Fruit fly (Drosophila melanogaster): ENCODE results near the gene 825-Oak.
A peak's percentile ranks its signal among the peaks of the same experiment; 100 is the strongest.
"Not testable (repeated sequence)": the region's sequence is repeated elsewhere in the genome, so short reads cannot be mapped to it uniquely, and the experiment has no call there.

825-Oak gene

dm6 chr3L:19481209-19481608 lies 9.2 kb upstream of the 825-Oak start:
- no peak for TF ChIP-seq HLH106 (tag; optimal IDR thresholded peaks at IDR 0.05)
- no peak for TF ChIP-seq CrebA (GFP tag; optimal IDR thresholded peaks at IDR 0.05; ENCODE audit: borderline replicate concordance)
- no peak for TF ChIP-seq Rel (GFP tag; optimal IDR thresholded peaks at IDR 0.05)
- TF ChIP-seq Rel (tag; optimal IDR thresholded peaks at IDR 0.05), result peak; percentile 62
- peak; percentile 53 for TF ChIP-seq jim (GFP tag; optimal IDR thresholded peaks at IDR 0.05)

DNA sequence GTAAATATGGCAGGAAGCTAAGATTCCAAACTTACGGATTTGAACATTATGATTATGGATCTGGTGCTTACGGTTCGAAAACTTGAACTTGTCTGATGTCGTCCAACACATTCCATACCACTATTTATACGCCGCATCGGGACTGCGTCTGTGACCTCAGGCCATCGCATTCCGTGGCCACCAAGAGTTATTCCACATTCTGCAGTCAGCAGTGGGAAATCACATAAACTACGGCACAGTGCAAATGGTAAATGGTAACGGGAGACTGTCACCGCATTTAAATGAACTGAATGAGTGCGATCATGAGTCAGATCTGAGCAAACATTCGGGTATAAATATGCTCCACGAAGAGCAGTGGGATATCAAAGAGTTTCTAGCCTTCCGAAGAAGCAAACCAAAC lies 3.5 kb upstream of the 825-Oak start, which contains the start of the genes CG18294 and CG32213:
CG18294 (minus strand) TSS at position 101 of the 400 bp plus-strand sequence.
CG32213 (plus strand) TSS at position 362 of the 400 bp plus-strand sequence.
- TF ChIP-seq dmrt93B, sv, Abd-B (GFP tag; optimal IDR thresholded peaks at IDR 0.05): not testable (repeated sequence)

DNA sequence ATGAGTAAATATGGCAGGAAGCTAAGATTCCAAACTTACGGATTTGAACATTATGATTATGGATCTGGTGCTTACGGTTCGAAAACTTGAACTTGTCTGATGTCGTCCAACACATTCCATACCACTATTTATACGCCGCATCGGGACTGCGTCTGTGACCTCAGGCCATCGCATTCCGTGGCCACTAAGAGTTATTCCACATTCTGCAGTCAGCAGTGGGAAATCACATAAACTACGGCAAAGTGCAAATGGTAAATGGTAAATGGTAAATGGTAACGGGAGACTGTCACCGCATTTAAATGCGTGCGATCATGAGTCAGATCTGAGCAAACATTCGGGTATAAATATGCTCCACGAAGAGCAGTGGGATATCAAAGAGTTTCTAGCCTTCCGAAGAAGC lies 5.0 kb downstream of the 825-Oak start, which contains the start of the genes CG14096 and CG32214:
CG14096 (minus strand) TSS at position 101 of the 400 bp plus-strand sequence.
CG32214 (plus strand) TSS at position 368 of the 400 bp plus-strand sequence.
- not testable (repeated sequence) for TF ChIP-seq Myc (optimal IDR thresholded peaks at IDR 0.05); brk (GFP tag; optimal IDR thresholded peaks at IDR 0.05); Sp1 (GFP tag; optimal IDR thresholded peaks at IDR 0.05)

- TF ChIP-seq woc (GFP tag; optimal IDR thresholded peaks at IDR 0.05) (no peak), Vsx2 (GFP tag; optimal IDR thresholded peaks at IDR 0.05; ENCODE audit: partially characterized antibody) (no peak), GATAd (GFP tag; optimal IDR thresholded peaks at IDR 0.05) (no peak), CG32264 (GFP tag; optimal IDR thresholded peaks at IDR 0.05) (no peak), pan (optimal IDR thresholded peaks at IDR 0.05) (no peak), OdsH (GFP tag; optimal IDR thresholded peaks at IDR 0.05) (no peak), Hnf4 (GFP tag; optimal IDR thresholded peaks at IDR 0.05) (no peak)
These were observed 7.4 kb downstream of the 825-Oak start, which contains the start of gene CG14095 for dm6 chr3L:19464659-19465058. Gene CG14095 (minus strand): TSS chr3L:19464759.

dm6 chr3L:19446394-19447349 lies 25.4 kb downstream of the 825-Oak start, which contains the start of the genes CG33062 and Chd3:
Gene CG33062 (minus strand): TSS chr3L:19446444.
Gene Chd3 (plus strand): TSS chr3L:19447173.
- TF ChIP-seq N (GFP tag; optimal IDR thresholded peaks at IDR 0.05), result peak; percentile 26
- no peak for TF ChIP-seq sv (GFP tag; optimal IDR thresholded peaks at IDR 0.05)
- no peak for TF ChIP-seq Jra (GFP tag; optimal IDR thresholded peaks at IDR 0.05)
- TF ChIP-seq CG32264 (GFP tag; optimal IDR thresholded peaks at IDR 0.05), result no peak
- TF ChIP-seq Hr83 (GFP tag; optimal IDR thresholded peaks at IDR 0.05; ENCODE audit: poor library complexity, severe bottlenecking), result no peak
- TF ChIP-seq HLH106 (tag; optimal IDR thresholded peaks at IDR 0.05), result peak; percentile 9
- no peak for TF ChIP-seq CrebA (GFP tag; optimal IDR thresholded peaks at IDR 0.05; ENCODE audit: borderline replicate concordance)
- TF ChIP-seq Vsx2 (GFP tag; optimal IDR thresholded peaks at IDR 0.05; ENCODE audit: partially characterized antibody), result no peak
- TF ChIP-seq dmrt93B (GFP tag; optimal IDR thresholded peaks at IDR 0.05), result peak; percentile 21

dm6 chr3L:19444092-19444491 lies 27.9 kb downstream of the 825-Oak start:
- TF ChIP-seq sage (GFP tag; optimal IDR thresholded peaks at IDR 0.05) (no peak), dmrt93B (GFP tag; optimal IDR thresholded peaks at IDR 0.05) (no peak), Dfd (GFP tag; optimal IDR thresholded peaks at IDR 0.05) (no peak), Vsx2 (GFP tag; optimal IDR thresholded peaks at IDR 0.05; ENCODE audit: partially characterized antibody) (no peak), woc (GFP tag; optimal IDR thresholded peaks at IDR 0.05) (no peak), CG32264 (GFP tag; optimal IDR thresholded peaks at IDR 0.05) (no peak), ey (GFP tag; optimal IDR thresholded peaks at IDR 0.05) (peak; percentile 28), dsf (GFP tag; optimal IDR thresholded peaks at IDR 0.05; ENCODE audit: borderline replicate concordance) (no peak), Dif (GFP tag; optimal IDR thresholded peaks at IDR 0.05; ENCODE audit: partially characterized antibody) (no peak), N (GFP tag; optimal IDR thresholded peaks at IDR 0.05) (no peak), Hr83 (GFP tag; optimal IDR thresholded peaks at IDR 0.05; ENCODE audit: poor library complexity, severe bottlenecking) (no peak), psq (GFP tag; optimal IDR thresholded peaks at IDR 0.05) (no peak), brk (GFP tag; optimal IDR thresholded peaks at IDR 0.05) (no peak), Rel (GFP tag; optimal IDR thresholded peaks at IDR 0.05) (no peak), Rel (tag; optimal IDR thresholded peaks at IDR 0.05) (no peak), br (GFP tag; optimal IDR thresholded peaks at IDR 0.05) (peak; percentile 36), tai (GFP tag; optimal IDR thresholded peaks at IDR 0.05) (no peak), CG9705 (GFP tag; optimal IDR thresholded peaks at IDR 0.05) (no peak), pan (optimal IDR thresholded peaks at IDR 0.05) (no peak), dl (GFP tag; optimal IDR thresholded peaks at IDR 0.05; ENCODE audit: insufficient read depth in 1 of 2, partially characterized antibody in 2 of 2) (no peak), HLH106 (tag; optimal IDR thresholded peaks at IDR 0.05) (peak; percentile 20), GATAd (GFP tag; optimal IDR thresholded peaks at IDR 0.05) (no peak), Hr78 (GFP tag; optimal IDR thresholded peaks at IDR 0.05) (no peak), jim (GFP tag; optimal IDR thresholded peaks at IDR 0.05) (no peak), OdsH (GFP tag; optimal IDR thresholded peaks at IDR 0.05) (no peak), usp (GFP tag; optimal IDR thresholded peaks at IDR 0.05) (no peak), fru (GFP tag; optimal IDR thresholded peaks at IDR 0.05) (peak; percentile 29), sv (GFP tag; optimal IDR thresholded peaks at IDR 0.05) (no peak)

Data from whole organism, wandering third instar larva.